Worm (Caenorhabditis elegans) whole organism, late embryonic: ENCODE measurements around the gene srw-69.

ENCODE experiments used
- C08G9.2 ChIP-seq: sonication (generic microtip); optimal IDR thresholded peaks from 2 replicates; lab custom pipeline; 2016; ENCODE audit warnings: mild to moderate bottlenecking, missing genetic modification characterization, moderate library complexity, missing compliant biosample characterization
- T23F11.4 ChIP-seq: fragments of 200-800 bp; sonication (Bioruptor generic); optimal IDR thresholded peaks from 2 replicates; lab custom pipeline; 2018; ENCODE audit warnings: mild to moderate bottlenecking, missing genetic modification characterization, missing compliant biosample characterization
- ama-1 ChIP-seq: fragments of 150-350 bp; optimal IDR thresholded peaks from 2 replicates; lab custom pipeline; 2014
- ceh-19 ChIP-seq: fragments of 200-800 bp; sonication (Bioruptor generic); optimal IDR thresholded peaks from 2 replicates; lab custom pipeline; 2018; ENCODE audit warnings: mild to moderate bottlenecking, missing genetic modification characterization, missing compliant biosample characterization
- ceh-22 ChIP-seq: sonication (generic microtip); optimal IDR thresholded peaks from 2 replicates; lab custom pipeline; 2017; ENCODE audit warnings: missing biosample characterization, missing genetic modification characterization
- ceh-24 ChIP-seq: sonication (generic microtip); optimal IDR thresholded peaks from 2 replicates; lab custom pipeline; 2016; ENCODE audit warnings: mild to moderate bottlenecking, missing genetic modification characterization, missing compliant biosample characterization
- ceh-31 ChIP-seq: sonication (generic microtip); optimal IDR thresholded peaks from 2 replicates; lab custom pipeline; 2016; ENCODE audit warnings: missing genetic modification characterization, missing compliant biosample characterization
- ceh-45 ChIP-seq: fragments of 200-800 bp; sonication (Bioruptor generic); IDR thresholded peaks from 2 replicates; pipeline ENCODE4 v1.3.6; 2022; ENCODE audit warnings: missing genetic modification reagents, missing genetic modification characterization, missing compliant biosample characterization
- ceh-48 ChIP-seq: sonication (generic microtip); optimal IDR thresholded peaks from 2 replicates; lab custom pipeline; 2016; ENCODE audit warnings: missing genetic modification characterization, inconsistent platforms, missing compliant biosample characterization
- ets-4 ChIP-seq: sonication (generic microtip); optimal IDR thresholded peaks from 2 replicates; lab custom pipeline; 2016; ENCODE audit warnings: missing genetic modification characterization, missing compliant biosample characterization
- eyg-1 ChIP-seq: sonication (generic microtip); optimal IDR thresholded peaks from 2 replicates; lab custom pipeline; 2016; ENCODE audit warnings: missing genotype, missing genetic modification characterization, missing compliant biosample characterization
- fax-1 ChIP-seq: sonication (generic microtip); optimal IDR thresholded peaks from 2 replicates; lab custom pipeline; 2016; ENCODE audit warnings: missing genotype, missing genetic modification characterization, missing compliant biosample characterization
- fkh-10 ChIP-seq: fragments of 150-350 bp; optimal IDR thresholded peaks from 2 replicates; lab custom pipeline; 2014; ENCODE audit warnings: missing biosample characterization, missing genetic modification reagents, missing genetic modification characterization
- fkh-6 ChIP-seq: sonication (generic microtip); optimal IDR thresholded peaks from 2 replicates; lab custom pipeline; 2016; ENCODE audit warnings: missing genetic modification characterization, missing compliant biosample characterization
- hlh-13 ChIP-seq: fragments of 200-800 bp; sonication (Bioruptor generic); optimal IDR thresholded peaks from 2 replicates; lab custom pipeline; 2018; ENCODE audit warnings: mild to moderate bottlenecking, missing genetic modification characterization, missing compliant biosample characterization
- hlh-15 ChIP-seq: sonication (generic microtip); optimal IDR thresholded peaks from 2 replicates; lab custom pipeline; 2016; ENCODE audit warnings: missing genetic modification characterization, missing compliant biosample characterization
- hlh-30 ChIP-seq: sonication (generic microtip); optimal IDR thresholded peaks from 2 replicates; lab custom pipeline; 2017; ENCODE audit warnings: antibody characterized with exemption, missing genetic modification characterization, missing compliant biosample characterization; ENCODE audit not compliant: insufficient read depth
- hlh-6 ChIP-seq: sonication (generic microtip); optimal IDR thresholded peaks from 2 replicates; lab custom pipeline; 2016; ENCODE audit warnings: missing genotype, missing genetic modification characterization, missing compliant biosample characterization
- nfya-1 ChIP-seq: sonication (generic microtip); optimal IDR thresholded peaks from 2 replicates; lab custom pipeline; 2017; ENCODE audit warnings: missing genetic modification characterization, mild to moderate bottlenecking, missing compliant biosample characterization, antibody characterized with exemption, moderate library complexity
- nhr-232 ChIP-seq: sonication (generic microtip); optimal IDR thresholded peaks from 2 replicates; lab custom pipeline; 2016; ENCODE audit warnings: missing genetic modification characterization, missing compliant biosample characterization
- npax-4 ChIP-seq: sonication (generic microtip); optimal IDR thresholded peaks from 2 replicates; lab custom pipeline; 2016; ENCODE audit warnings: missing genetic modification characterization, missing compliant biosample characterization
- odd-2 ChIP-seq: sonication (generic microtip); optimal IDR thresholded peaks from 2 replicates; lab custom pipeline; 2017; ENCODE audit warnings: antibody characterized with exemption, mild to moderate bottlenecking, missing genetic modification characterization, missing compliant biosample characterization
- pat-9 ChIP-seq: fragments of 200-800 bp; sonication (Bioruptor generic); optimal IDR thresholded peaks from 2 replicates; lab custom pipeline; 2018; ENCODE audit warnings: mild to moderate bottlenecking, missing genetic modification characterization, moderate library complexity, missing compliant biosample characterization
- pax-1 ChIP-seq: fragments of 150-350 bp; optimal IDR thresholded peaks from 2 replicates; lab custom pipeline; 2014; ENCODE audit warnings: missing biosample characterization, missing genetic modification characterization
- pha-4 ChIP-seq: fragments of 150-350 bp; optimal IDR thresholded peaks from 2 replicates; lab custom pipeline; 2018; ENCODE audit warnings: missing biosample characterization, missing genetic modification reagents, missing genetic modification characterization
- pros-1 ChIP-seq: fragments of 150-350 bp; optimal IDR thresholded peaks from 2 replicates; lab custom pipeline; 2014; ENCODE audit warnings: missing biosample characterization, missing genetic modification reagents, missing genetic modification characterization
- rnt-1 ChIP-seq: sonication (generic microtip); optimal IDR thresholded peaks from 2 replicates; lab custom pipeline; 2016; ENCODE audit warnings: missing genetic modification characterization, missing compliant biosample characterization
- sdc-2 ChIP-seq: sonication (generic microtip); optimal IDR thresholded peaks from 2 replicates; lab custom pipeline; 2016; ENCODE audit warnings: missing genotype, missing genetic modification characterization, missing compliant biosample characterization
- sox-2 ChIP-seq: fragments of 200-800 bp; sonication (Bioruptor generic); IDR thresholded peaks from 2 replicates; pipeline ENCODE4 v1.3.6; 2022; ENCODE audit warnings: missing genetic modification reagents, missing genetic modification characterization, missing compliant biosample characterization
- sox-4 ChIP-seq: sonication (generic microtip); optimal IDR thresholded peaks from 2 replicates; lab custom pipeline; 2017; ENCODE audit warnings: mild to moderate bottlenecking, missing genetic modification characterization, inconsistent platforms, missing compliant biosample characterization
- syd-9 ChIP-seq: sonication (generic microtip); optimal IDR thresholded peaks from 2 replicates; lab custom pipeline; 2016; ENCODE audit warnings: mild to moderate bottlenecking, missing genetic modification characterization, moderate library complexity, missing compliant biosample characterization
- tbx-2 ChIP-seq: sonication (generic microtip); optimal IDR thresholded peaks from 2 replicates; lab custom pipeline; 2016; ENCODE audit warnings: missing genetic modification characterization, missing compliant biosample characterization
- ttx-3 ChIP-seq: sonication (generic microtip); optimal IDR thresholded peaks from 2 replicates; lab custom pipeline; 2016; ENCODE audit warnings: missing genetic modification reagents, missing genetic modification characterization, missing compliant biosample characterization
- unc-42 ChIP-seq: sonication (generic microtip); optimal IDR thresholded peaks from 2 replicates; lab custom pipeline; 2016; ENCODE audit warnings: missing genotype, missing genetic modification characterization, missing compliant biosample characterization
- unc-55 ChIP-seq: sonication (generic microtip); optimal IDR thresholded peaks from 2 replicates; lab custom pipeline; 2017; ENCODE audit warnings: missing biosample characterization, missing genetic modification reagents, missing genetic modification characterization
- unc-86 ChIP-seq: sonication (generic microtip); optimal IDR thresholded peaks from 2 replicates; lab custom pipeline; 2016; ENCODE audit warnings: missing genetic modification characterization, missing compliant biosample characterization
- zip-5 ChIP-seq: sonication (generic microtip); optimal IDR thresholded peaks from 2 replicates; lab custom pipeline; 2016; ENCODE audit warnings: missing genetic modification characterization, missing compliant biosample characterization
- ztf-16 ChIP-seq: sonication (generic microtip); optimal IDR thresholded peaks from 2 replicates; lab custom pipeline; 2017; ENCODE audit warnings: missing genetic modification characterization, missing compliant biosample characterization

Gene srw-69

ce11 chrV:7428880-7429279 is at the start of gene srw-69:
Gene srw-69 (minus strand): TSS chrV:7428980.
- TF ChIP-seq fax-1 (tag; lab: Kevin White, UChicago) (no peak), hlh-6 (tag; lab: Kevin White, UChicago) (no peak), sox-2 (no peak), fkh-6 (tag; lab: Kevin White, UChicago) (no peak), ceh-22 (tag; lab: Kevin White, UChicago) (no peak), pax-1 (tag; lab: Kevin White, UChicago) (no peak), tbx-2 (no peak), fkh-10 (no peak), C08G9.2 (tag; lab: Kevin White, UChicago) (no peak), ceh-19 (no peak), ztf-16 (tag; lab: Kevin White, UChicago) (no peak), ttx-3 (tag; lab: Kevin White, UChicago) (no peak), sox-4 (no peak), npax-4 (tag; lab: Kevin White, UChicago) (no peak), ceh-24 (tag; lab: Kevin White, UChicago) (no peak), eyg-1 (tag; lab: Kevin White, UChicago) (no peak), ceh-45 (no peak), ceh-48 (tag; lab: Kevin White, UChicago) (no peak)

DNA sequence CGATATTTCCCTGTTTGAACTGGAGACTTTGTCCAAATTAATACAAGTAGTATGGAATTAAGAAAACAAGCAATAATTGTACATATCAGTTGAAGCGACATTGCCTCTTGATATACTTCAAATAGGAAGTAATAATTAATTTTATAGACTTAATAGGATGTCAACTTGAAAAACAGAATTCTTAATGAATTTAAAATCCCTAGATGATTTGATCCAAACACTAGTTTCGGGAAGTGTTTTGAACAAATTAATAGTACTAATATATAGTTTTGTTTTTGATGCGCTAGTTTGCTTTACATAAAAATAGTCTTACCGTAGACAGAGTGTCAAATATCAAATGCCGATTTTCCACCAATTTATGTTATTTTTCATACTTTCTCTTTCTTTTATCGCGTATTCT is 49.6 kb upstream of the srw-69 start, which contains the start of gene str-190:
Gene str-190, minus strand, starts transcription at position 101 of the 400 bp plus-strand sequence.
- no peak for TF ChIP-seq ztf-16 (tag; lab: Kevin White, UChicago)
- TF ChIP-seq hlh-15 (tag; lab: Kevin White, UChicago) = no peak
- TF ChIP-seq ceh-31 (tag; lab: Kevin White, UChicago) = no peak
- no peak for TF ChIP-seq pha-4 (tag; lab: Kevin White, UChicago)
- no peak for TF ChIP-seq pax-1 (tag; lab: Kevin White, UChicago)
- TF ChIP-seq zip-5 (tag; lab: Kevin White, UChicago) = no peak
- TF ChIP-seq pat-9 (tag; lab: Kevin White, UChicago) = no peak
- no peak for TF ChIP-seq pros-1 (tag; lab: Kevin White, UChicago)
- no peak for TF ChIP-seq unc-55
- TF ChIP-seq syd-9 (tag; lab: Kevin White, UChicago) = no peak
- no peak for TF ChIP-seq unc-86 (tag; lab: Kevin White, UChicago)
- no peak for TF ChIP-seq hlh-13
- TF ChIP-seq ets-4 (tag; lab: Kevin White, UChicago) = no peak
- TF ChIP-seq sox-4 = no peak
- TF ChIP-seq ceh-45 = no peak
- no peak for TF ChIP-seq odd-2
- no peak for TF ChIP-seq ceh-24 (tag; lab: Kevin White, UChicago)
- TF ChIP-seq ama-1 (lab: Kevin White, UChicago) = no peak

DNA sequence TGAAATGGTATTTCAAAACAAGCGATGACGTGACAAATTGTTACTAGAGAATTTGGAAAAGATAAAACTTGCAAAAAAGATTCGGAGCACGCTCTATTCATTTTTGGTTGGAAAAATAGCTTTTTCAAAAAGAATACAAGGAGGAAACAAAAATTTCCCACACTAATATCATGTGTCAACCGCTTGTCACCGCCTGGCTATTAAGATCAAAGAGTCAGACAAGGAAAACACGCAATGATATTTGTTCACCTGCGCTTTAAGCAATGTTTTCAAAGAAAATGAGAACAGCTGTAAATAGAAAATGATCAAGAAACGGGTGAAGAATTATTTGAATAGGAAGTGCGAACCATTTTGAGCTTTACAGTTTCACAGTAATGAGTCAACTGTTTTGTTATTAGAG is 48.0 kb upstream of the srw-69 start, which contains the start of gene srh-125:
Gene srh-125, minus strand, starts transcription at position 101 of the 400 bp plus-strand sequence.
- TF ChIP-seq hlh-30 (tag; lab: Kevin White, UChicago) (no peak), rnt-1 (no peak), eyg-1 (tag; lab: Kevin White, UChicago) (no peak), sdc-2 (no peak), ceh-22 (tag; lab: Kevin White, UChicago) (no peak), ceh-45 (no peak), ztf-16 (tag; lab: Kevin White, UChicago) (no peak), T23F11.4 (no peak), C08G9.2 (tag; lab: Kevin White, UChicago) (no peak), unc-42 (no peak), ets-4 (tag; lab: Kevin White, UChicago) (no peak), nfya-1 (tag; lab: Kevin White, UChicago) (no peak), nhr-232 (tag; lab: Kevin White, UChicago) (no peak), ceh-24 (tag; lab: Kevin White, UChicago) (no peak)
- TF ChIP-seq, all 69 proteins: peak for 0
